Worm (Caenorhabditis elegans) whole organism, late embryonic: Measurements from ENCODE around the gene nas-20.

Source experiments
- C08G9.2 ChIP-seq: sonication (generic microtip); optimal IDR thresholded peaks from 2 replicates; lab custom pipeline; 2016; ENCODE audit warnings: mild to moderate bottlenecking, missing genetic modification characterization, moderate library complexity, missing compliant biosample characterization
- C38D4.7 ChIP-seq: fragments of 200-800 bp; sonication (Bioruptor generic); optimal IDR thresholded peaks from 2 replicates; lab custom pipeline; 2018; ENCODE audit warnings: mild to moderate bottlenecking, missing genetic modification characterization, moderate library complexity, missing compliant biosample characterization
- F13H6.1 ChIP-seq: sonication (generic microtip); optimal IDR thresholded peaks from 2 replicates; lab custom pipeline; 2016; ENCODE audit warnings: missing genetic modification characterization, missing compliant biosample characterization
- K09A11.1 ChIP-seq: sonication (generic microtip); optimal IDR thresholded peaks from 2 replicates; lab custom pipeline; 2017; ENCODE audit warnings: antibody characterized with exemption, mild to moderate bottlenecking, missing genetic modification characterization, missing compliant biosample characterization; ENCODE audit not compliant: insufficient read depth
- ceh-14 ChIP-seq: sonication (generic microtip); optimal IDR thresholded peaks from 2 replicates; lab custom pipeline; 2016; ENCODE audit warnings: missing genotype, missing genetic modification characterization, missing compliant biosample characterization
- ceh-18 ChIP-seq: sonication (generic microtip); optimal IDR thresholded peaks from 2 replicates; lab custom pipeline; 2016; ENCODE audit warnings: missing genetic modification characterization, missing compliant biosample characterization
- ceh-19 ChIP-seq: fragments of 200-800 bp; sonication (Bioruptor generic); optimal IDR thresholded peaks from 2 replicates; lab custom pipeline; 2018; ENCODE audit warnings: mild to moderate bottlenecking, missing genetic modification characterization, missing compliant biosample characterization
- ceh-2 ChIP-seq: sonication (generic microtip); optimal IDR thresholded peaks from 2 replicates; lab custom pipeline; 2016; ENCODE audit warnings: missing genotype, missing genetic modification characterization, missing compliant biosample characterization
- ceh-22 ChIP-seq: sonication (generic microtip); optimal IDR thresholded peaks from 2 replicates; lab custom pipeline; 2017; ENCODE audit warnings: missing biosample characterization, missing genetic modification characterization
- ceh-31 ChIP-seq: sonication (generic microtip); optimal IDR thresholded peaks from 2 replicates; lab custom pipeline; 2016; ENCODE audit warnings: missing genetic modification characterization, missing compliant biosample characterization
- ceh-34 ChIP-seq: sonication (generic microtip); optimal IDR thresholded peaks from 2 replicates; lab custom pipeline; 2016; ENCODE audit warnings: mild to moderate bottlenecking, missing genetic modification characterization, missing compliant biosample characterization
- ceh-48 ChIP-seq: sonication (generic microtip); optimal IDR thresholded peaks from 2 replicates; lab custom pipeline; 2016; ENCODE audit warnings: missing genetic modification characterization, inconsistent platforms, missing compliant biosample characterization
- ceh-6 ChIP-seq: fragments of 200-800 bp; sonication (Bioruptor generic); optimal IDR thresholded peaks from 2 replicates; lab custom pipeline; 2018; ENCODE audit warnings: mild to moderate bottlenecking, missing genetic modification characterization, missing compliant biosample characterization
- dmd-4 ChIP-seq: sonication (generic microtip); optimal IDR thresholded peaks from 2 replicates; lab custom pipeline; 2016; ENCODE audit warnings: borderline replicate concordance, missing genetic modification characterization, missing compliant biosample characterization
- elt-2 ChIP-seq: sonication (generic microtip); optimal IDR thresholded peaks from 2 replicates; lab custom pipeline; 2016; ENCODE audit warnings: missing genetic modification reagents, missing genetic modification characterization, missing compliant biosample characterization
- ets-4 ChIP-seq: sonication (generic microtip); optimal IDR thresholded peaks from 2 replicates; lab custom pipeline; 2016; ENCODE audit warnings: missing genetic modification characterization, missing compliant biosample characterization
- fax-1 ChIP-seq: sonication (generic microtip); optimal IDR thresholded peaks from 2 replicates; lab custom pipeline; 2016; ENCODE audit warnings: missing genotype, missing genetic modification characterization, missing compliant biosample characterization
- fkh-6 ChIP-seq: sonication (generic microtip); optimal IDR thresholded peaks from 2 replicates; lab custom pipeline; 2016; ENCODE audit warnings: missing genetic modification characterization, missing compliant biosample characterization
- hlh-15 ChIP-seq: sonication (generic microtip); optimal IDR thresholded peaks from 2 replicates; lab custom pipeline; 2016; ENCODE audit warnings: missing genetic modification characterization, missing compliant biosample characterization
- hlh-30 ChIP-seq: sonication (generic microtip); optimal IDR thresholded peaks from 2 replicates; lab custom pipeline; 2017; ENCODE audit warnings: antibody characterized with exemption, missing genetic modification characterization, missing compliant biosample characterization; ENCODE audit not compliant: insufficient read depth
- hlh-6 ChIP-seq: sonication (generic microtip); optimal IDR thresholded peaks from 2 replicates; lab custom pipeline; 2016; ENCODE audit warnings: missing genotype, missing genetic modification characterization, missing compliant biosample characterization
- hlh-8 ChIP-seq: sonication (generic microtip); optimal IDR thresholded peaks from 2 replicates; lab custom pipeline; 2016; ENCODE audit warnings: missing genotype, missing genetic modification characterization, missing compliant biosample characterization
- lim-6 ChIP-seq: sonication (generic microtip); optimal IDR thresholded peaks from 2 replicates; lab custom pipeline; 2016; ENCODE audit warnings: missing genetic modification characterization, missing compliant biosample characterization
- mec-3 ChIP-seq: sonication (generic microtip); optimal IDR thresholded peaks from 2 replicates; lab custom pipeline; 2016; ENCODE audit warnings: borderline replicate concordance, missing genetic modification characterization, missing compliant biosample characterization
- nfya-1 ChIP-seq: sonication (generic microtip); optimal IDR thresholded peaks from 2 replicates; lab custom pipeline; 2017; ENCODE audit warnings: missing genetic modification characterization, mild to moderate bottlenecking, missing compliant biosample characterization, antibody characterized with exemption, moderate library complexity
- nhr-11 ChIP-seq: fragments of 150-350 bp; optimal IDR thresholded peaks from 2 replicates; lab custom pipeline; 2014; ENCODE audit warnings: missing biosample characterization, missing genetic modification characterization
- ref-2 ChIP-seq: sonication (generic microtip); optimal IDR thresholded peaks from 2 replicates; lab custom pipeline; 2016; ENCODE audit warnings: missing genetic modification characterization, missing compliant biosample characterization
- rnt-1 ChIP-seq: sonication (generic microtip); optimal IDR thresholded peaks from 2 replicates; lab custom pipeline; 2016; ENCODE audit warnings: missing genetic modification characterization, missing compliant biosample characterization
- sdc-2 ChIP-seq: sonication (generic microtip); optimal IDR thresholded peaks from 2 replicates; lab custom pipeline; 2016; ENCODE audit warnings: missing genotype, missing genetic modification characterization, missing compliant biosample characterization
- syd-9 ChIP-seq: sonication (generic microtip); optimal IDR thresholded peaks from 2 replicates; lab custom pipeline; 2016; ENCODE audit warnings: mild to moderate bottlenecking, missing genetic modification characterization, moderate library complexity, missing compliant biosample characterization
- tbx-2 ChIP-seq: sonication (generic microtip); optimal IDR thresholded peaks from 2 replicates; lab custom pipeline; 2016; ENCODE audit warnings: missing genetic modification characterization, missing compliant biosample characterization
- tbx-7 ChIP-seq: sonication (generic microtip); optimal IDR thresholded peaks from 2 replicates; lab custom pipeline; 2016; ENCODE audit warnings: missing genotype, missing genetic modification characterization, missing compliant biosample characterization
- ttx-3 ChIP-seq: sonication (generic microtip); optimal IDR thresholded peaks from 2 replicates; lab custom pipeline; 2016; ENCODE audit warnings: missing genetic modification reagents, missing genetic modification characterization, missing compliant biosample characterization
- unc-42 ChIP-seq: sonication (generic microtip); optimal IDR thresholded peaks from 2 replicates; lab custom pipeline; 2016; ENCODE audit warnings: missing genotype, missing genetic modification characterization, missing compliant biosample characterization
- zip-5 ChIP-seq: sonication (generic microtip); optimal IDR thresholded peaks from 2 replicates; lab custom pipeline; 2016; ENCODE audit warnings: missing genetic modification characterization, missing compliant biosample characterization
- ztf-16 ChIP-seq: sonication (generic microtip); optimal IDR thresholded peaks from 2 replicates; lab custom pipeline; 2017; ENCODE audit warnings: missing genetic modification characterization, missing compliant biosample characterization

nas-20 gene

ce11 chrV:11508773-11509172 lies 36.7 kb upstream of the nas-20 start, which contains the start of gene ttll-5:
Gene ttll-5, plus strand, starts transcription at chrV:11509060.
- TF ChIP-seq hlh-15 (tag; lab: Kevin White, UChicago) (no peak), dmd-4 (tag; lab: Kevin White, UChicago) (no peak), ceh-22 (tag; lab: Kevin White, UChicago) (no peak), mec-3 (tag; lab: Kevin White, UChicago) (no peak), ztf-16 (tag; lab: Kevin White, UChicago) (no peak), fkh-6 (tag; lab: Kevin White, UChicago) (no peak), hlh-30 (tag; lab: Kevin White, UChicago) (no peak), K09A11.1 (tag; lab: Kevin White, UChicago) (no peak), ttx-3 (tag; lab: Kevin White, UChicago) (no peak)

ce11 chrV:11506347-11506746 lies 34.2 kb upstream of the nas-20 start:
- no peak for TF ChIP-seq unc-42 (tag; lab: Kevin White, UChicago)
- no peak for TF ChIP-seq C38D4.7
- TF ChIP-seq nhr-11 (tag; lab: Kevin White, UChicago), result no peak
- peak; percentile 51 for TF ChIP-seq ceh-18 (tag; lab: Kevin White, UChicago)

- peak; percentile 30 for TF ChIP-seq sdc-2
- peak; percentile 17 for TF ChIP-seq ttx-3 (tag; lab: Kevin White, UChicago)
- peak; percentile 19 for TF ChIP-seq ceh-19 (GFP tag; lab: Kevin White, UChicago)
- TF ChIP-seq hlh-8 (tag; lab: Kevin White, UChicago), result peak; percentile 32
- peak; percentile 11 for TF ChIP-seq ztf-16 (tag; lab: Kevin White, UChicago)
- peak; percentile 62 for TF ChIP-seq tbx-7 (tag; lab: Kevin White, UChicago)
- TF ChIP-seq ceh-14 (tag; lab: Kevin White, UChicago), result peak; percentile 92
- TF ChIP-seq ceh-34 (tag; lab: Kevin White, UChicago), result peak; percentile 53
- TF ChIP-seq ceh-31, result peak; percentile 96
- TF ChIP-seq ceh-6, result peak; percentile 14
- TF ChIP-seq dmd-4 (tag; lab: Kevin White, UChicago), result peak; percentile 15
- TF ChIP-seq fax-1 (tag; lab: Kevin White, UChicago), result peak; percentile 50
- TF ChIP-seq unc-42 (tag; lab: Kevin White, UChicago), result peak; percentile 83
- TF ChIP-seq rnt-1 (tag; lab: Kevin White, UChicago), result peak; percentile 71
- peak; percentile 36 for TF ChIP-seq syd-9 (tag; lab: Kevin White, UChicago)
- peak; percentile 75 for TF ChIP-seq C08G9.2 (tag; lab: Kevin White, UChicago)
- TF ChIP-seq nfya-1 (tag; lab: Kevin White, UChicago), result peak; percentile 73
- peak; percentile 82 for TF ChIP-seq lim-6 (tag; lab: Kevin White, UChicago)
- TF ChIP-seq ceh-2 (tag; lab: Kevin White, UChicago), result peak; percentile 80
- TF ChIP-seq zip-5, result peak; percentile 43
- TF ChIP-seq hlh-6 (tag; lab: Kevin White, UChicago), result peak; percentile 15
- TF ChIP-seq tbx-2 (tag; lab: Kevin White, UChicago), result peak; percentile 93
- TF ChIP-seq ref-2 (tag; lab: Kevin White, UChicago), result peak; percentile 88
- TF ChIP-seq ceh-18 (tag; lab: Kevin White, UChicago), result peak; percentile 35
- TF ChIP-seq ets-4 (tag; lab: Kevin White, UChicago), result peak; percentile 65
- TF ChIP-seq F13H6.1, result peak; percentile 70
- TF ChIP-seq elt-2 (tag; lab: Kevin White, UChicago), result peak; percentile 36
- TF ChIP-seq ceh-48 (tag; lab: Kevin White, UChicago), result peak; percentile 10
Measured at ce11 chrV:11504853-11505397, 32.8 kb upstream of the nas-20 start, which contains the start of the genes C55A6.1 and C55A6.10. Gene C55A6.1, minus strand, starts transcription at chrV:11504968. Gene C55A6.10, plus strand, starts transcription at chrV:11505347.
